Worm (Caenorhabditis elegans): ENCODE measurements around the gene srt-14.

ce11 chrV:4295920-4296319, 39.5 kb upstream of the srt-14 start, which contains the start of gene F47D2.11:
- TF ChIP-seq tbx-2 (tag; optimal IDR thresholded peaks at IDR 0.05) (no peak), lin-39 (tag; optimal IDR thresholded peaks at IDR 0.05) (no peak), lsy-2 (tag; optimal IDR thresholded peaks at IDR 0.05) (no peak), swsn-7 (tag; optimal IDR thresholded peaks at IDR 0.05) (no peak), lin-13 (GFP tag; optimal IDR thresholded peaks at IDR 0.05) (no peak), ztf-11 (tag; optimal IDR thresholded peaks at IDR 0.05) (no peak), egl-27 (tag; optimal IDR thresholded peaks at IDR 0.05) (no peak), zag-1 (tag; optimal IDR thresholded peaks at IDR 0.05) (no peak), C34B4.2 (tag; optimal IDR thresholded peaks at IDR 0.05) (no peak), ama-1 (optimal IDR thresholded peaks at IDR 0.05) (no peak), mdl-1 (tag; optimal IDR thresholded peaks at IDR 0.05) (no peak), unc-130 (tag; optimal IDR thresholded peaks at IDR 0.05) (no peak), fkh-8 (tag; optimal IDR thresholded peaks at IDR 0.05) (no peak)

All from whole organism, L1 larva.